Worm (Caenorhabditis elegans) whole organism, L4/young adult: ENCODE measurements around the gene srz-64.

Experiments
- W03F9.2 ChIP-seq: fragments of 150-350 bp; optimal IDR thresholded peaks from 2 replicates; lab custom pipeline; 2014; ENCODE audit warnings: missing biosample characterization, missing genetic modification characterization
- dao-5 ChIP-seq: sonication (generic microtip); optimal IDR thresholded peaks from 2 replicates; lab custom pipeline; 2016; ENCODE audit warnings: missing genotype, missing genetic modification characterization, moderate library complexity, missing compliant biosample characterization
- him-1 ChIP-seq: sonication (generic microtip); optimal IDR thresholded peaks from 2 replicates; lab custom pipeline; 2016; ENCODE audit warnings: missing genotype, missing genetic modification reagents, missing genetic modification characterization, missing compliant biosample characterization

Gene srz-64

ce11 chrII:1271814-1272213 lies 21.2 kb downstream of the srz-64 start, which contains the start of gene srw-66:
Gene srw-66, minus strand, starts transcription at chrII:1271914.
- TF ChIP-seq W03F9.2 (tag; lab: Kevin White, UChicago), result no peak
- no peak for TF ChIP-seq dao-5
- no peak for TF ChIP-seq him-1 (tag; lab: Kevin White, UChicago)

- TF ChIP-seq him-1 (tag; lab: Kevin White, UChicago) (no peak), W03F9.2 (tag; lab: Kevin White, UChicago) (no peak)
Measured at ce11 chrII:1266790-1267189, 26.3 kb downstream of the srz-64 start, which contains the start of gene oac-30. Gene oac-30, minus strand, starts transcription at chrII:1266890.

ce11 chrII:1258634-1259033 lies 34.4 kb downstream of the srz-64 start, which contains the start of gene clpr-2:
Gene clpr-2, plus strand, starts transcription at chrII:1258934.
- TF ChIP-seq W03F9.2 (tag; lab: Kevin White, UChicago) (no peak), dao-5 (no peak), him-1 (tag; lab: Kevin White, UChicago) (no peak)

- TF ChIP-seq him-1 (tag; lab: Kevin White, UChicago) (no peak), W03F9.2 (tag; lab: Kevin White, UChicago) (no peak), dao-5 (no peak)
Measured at ce11 chrII:1256742-1257141, 36.3 kb downstream of the srz-64 start.

ce11 chrII:1255637-1256036 lies 37.4 kb downstream of the srz-64 start, which contains the start of gene clec-119:
Gene clec-119, plus strand, starts transcription at chrII:1255937.
- TF ChIP-seq W03F9.2 (tag; lab: Kevin White, UChicago) (no peak), dao-5 (no peak), him-1 (tag; lab: Kevin White, UChicago) (no peak)

- TF ChIP-seq him-1 (tag; lab: Kevin White, UChicago) (no peak), W03F9.2 (tag; lab: Kevin White, UChicago) (no peak), dao-5 (no peak)
Measured at ce11 chrII:1252259-1252658, 40.8 kb downstream of the srz-64 start, which contains the start of gene lin-42. Gene lin-42, minus strand, starts transcription at chrII:1252359.

ce11 chrII:1246855-1247259 lies 46.2 kb downstream of the srz-64 start:
- TF ChIP-seq dao-5, result no peak
- no peak for TF ChIP-seq him-1 (tag; lab: Kevin White, UChicago)
- no peak for TF ChIP-seq W03F9.2 (tag; lab: Kevin White, UChicago)

- TF ChIP-seq dao-5 (no peak), W03F9.2 (tag; lab: Kevin White, UChicago) (no peak), him-1 (tag; lab: Kevin White, UChicago) (no peak)
Measured at ce11 chrII:1245783-1246182, 47.3 kb downstream of the srz-64 start.

- TF ChIP-seq W03F9.2 (tag; lab: Kevin White, UChicago), result no peak
- no peak for TF ChIP-seq him-1 (tag; lab: Kevin White, UChicago)
- TF ChIP-seq dao-5, result no peak
Measured at ce11 chrII:1244420-1244959, 48.6 kb downstream of the srz-64 start.

ce11 chrII:1242475-1242874 lies 50.6 kb downstream of the srz-64 start:
- TF ChIP-seq dao-5 (no peak), W03F9.2 (tag; lab: Kevin White, UChicago) (no peak), him-1 (tag; lab: Kevin White, UChicago) (no peak)

ce11 chrII:1241176-1241730 lies 51.8 kb downstream of the srz-64 start:
- TF ChIP-seq him-1 (tag; lab: Kevin White, UChicago), result no peak
- no peak for TF ChIP-seq W03F9.2 (tag; lab: Kevin White, UChicago)
- TF ChIP-seq dao-5, result no peak

- no peak for TF ChIP-seq him-1 (tag; lab: Kevin White, UChicago)
- TF ChIP-seq W03F9.2 (tag; lab: Kevin White, UChicago), result no peak
- no peak for TF ChIP-seq dao-5
Measured at ce11 chrII:1240436-1240835, 52.6 kb downstream of the srz-64 start.

- TF ChIP-seq dao-5 (no peak), W03F9.2 (tag; lab: Kevin White, UChicago) (no peak), him-1 (tag; lab: Kevin White, UChicago) (no peak)
Measured at ce11 chrII:1239433-1240020, 53.5 kb downstream of the srz-64 start.
